Worm (Caenorhabditis elegans): Measurements from ENCODE around the gene lgc-14.

- TF ChIP-seq elt-1 (tag; optimal IDR thresholded peaks at IDR 0.05; ENCODE audit: borderline replicate concordance, insufficient read depth) (no peak), ztf-11 (tag; optimal IDR thresholded peaks at IDR 0.05) (no peak), lin-32 (GFP tag; optimal IDR thresholded peaks at IDR 0.05) (no peak), lsy-2 (tag; optimal IDR thresholded peaks at IDR 0.05) (no peak), blmp-1 (tag; optimal IDR thresholded peaks at IDR 0.05) (no peak), mab-5 (tag; optimal IDR thresholded peaks at IDR 0.05) (no peak), cnd-1 (tag; optimal IDR thresholded peaks at IDR 0.05) (no peak), pha-4 (tag; optimal IDR thresholded peaks at IDR 0.05) (no peak), mep-1 (tag; optimal IDR thresholded peaks at IDR 0.05) (no peak), nhr-28 (tag; optimal IDR thresholded peaks at IDR 0.05) (no peak)
These were observed 5.9 kb upstream of the lgc-14 start for ce11 chrX:12105458-12105857.

Data from whole organism, mixed stage, embryonic.